Fruit fly (Drosophila melanogaster): ENCODE data around the gene Cox11.

Gene Cox11

dm6 chr2L:5496468-5497093 lies 30.2 kb upstream of the Cox11 start (continued):
- TF ChIP-seq toy (GFP tag; IDR thresholded peaks at IDR 0.05) (0 out of 2 replicates have a peak, but pooled peaks have one; percentile 11), CG18262 (tag; optimal IDR thresholded peaks at IDR 0.05) (peak; percentile 76), zen (tag; optimal IDR thresholded peaks at IDR 0.05) (peak; percentile 31), ERR (GFP tag; optimal IDR thresholded peaks at IDR 0.05) (no peak), Nf-YC (tag; optimal IDR thresholded peaks at IDR 0.05) (no peak), CG6813 (GFP tag; optimal IDR thresholded peaks at IDR 0.05) (peak; percentile 34), twi (tag; optimal IDR thresholded peaks at IDR 0.05) (peak; percentile 34), CG10959 (GFP tag; IDR thresholded peaks at IDR 0.05) (peak; percentile 54), sqz (GFP tag; optimal IDR thresholded peaks at IDR 0.05) (peak; percentile 19), CG15479 (GFP tag; optimal IDR thresholded peaks at IDR 0.05) (no peak), HLHmδ (GFP tag; optimal IDR thresholded peaks at IDR 0.05) (no peak), maf-S (GFP tag; optimal IDR thresholded peaks at IDR 0.05) (no peak), Sry-β (GFP tag; optimal IDR thresholded peaks at IDR 0.05) (no peak), CG14667 (GFP tag; IDR thresholded peaks at IDR 0.05) (peak; percentile 24; the same call in 1 of the 2 replicates), nerfin-2 (GFP tag; IDR thresholded peaks at IDR 0.05; ENCODE audit: partially characterized antibody) (no peak), Optix (GFP tag; IDR thresholded peaks at IDR 0.05) (peak; percentile 45; the same call in 1 of the 3 replicates), nau (GFP tag; optimal IDR thresholded peaks at IDR 0.05) (peak; percentile 22), Xbp1 (GFP tag; optimal IDR thresholded peaks at IDR 0.05) (peak; percentile 50), CG13775 (GFP tag; optimal IDR thresholded peaks at IDR 0.05) (peak; percentile 33), Dek (tag; optimal IDR thresholded peaks at IDR 0.05) (peak; percentile 36), CG15601 (tag; optimal IDR thresholded peaks at IDR 0.05) (peak; percentile 72), CG3995 (GFP tag; optimal IDR thresholded peaks at IDR 0.05) (no peak)

- TF ChIP-seq Xrp1 (GFP tag; IDR thresholded peaks at IDR 0.05), result peak; percentile 22; the same call in 1 of the 2 replicates
- no peak for TF ChIP-seq Dref (GFP tag; IDR thresholded peaks at IDR 0.05)
- peak; percentile 53; the same call in 1 of the 2 replicates for TF ChIP-seq CG11696 (GFP tag; IDR thresholded peaks at IDR 0.05)
These were observed 27.3 kb upstream of the Cox11 start for dm6 chr2L:5499458-5499857.

dm6 chr2L:5501335-5501734 lies 25.4 kb upstream of the Cox11 start:
- TF ChIP-seq chm (GFP tag; IDR thresholded peaks at IDR 0.05) (no peak), Abd-B (GFP tag; optimal IDR thresholded peaks at IDR 0.05) (no peak), CG18262 (tag; optimal IDR thresholded peaks at IDR 0.05) (no peak), trh (GFP tag; optimal IDR thresholded peaks at IDR 0.05) (no peak), cwo (GFP tag; optimal IDR thresholded peaks at IDR 0.05) (no peak), Hsf (GFP tag; optimal IDR thresholded peaks at IDR 0.05) (no peak), sens (GFP tag) (peak; percentile 65), CG2889 (GFP tag; IDR thresholded peaks at IDR 0.05) (no peak), CG16863 (GFP tag; optimal IDR thresholded peaks at IDR 0.05) (no peak), Jarid2 (GFP tag; optimal IDR thresholded peaks at IDR 0.05) (no peak), CG12155 (GFP tag; optimal IDR thresholded peaks at IDR 0.05) (no peak), slp2 (GFP tag; optimal IDR thresholded peaks at IDR 0.05) (no peak), NC2α (GFP tag; optimal IDR thresholded peaks at IDR 0.05) (no peak), row (GFP tag; IDR thresholded peaks at IDR 0.05) (no peak), corto (GFP tag; optimal IDR thresholded peaks at IDR 0.05) (peak; percentile 41), CG1603 (tag; optimal IDR thresholded peaks at IDR 0.05) (peak; percentile 1), gem (tag; optimal IDR thresholded peaks at IDR 0.05) (peak; percentile 14), CG11093 (GFP tag; IDR thresholded peaks at IDR 0.05) (no peak), Mrtf (GFP tag; IDR thresholded peaks at IDR 0.05) (no peak), crc (GFP tag; optimal IDR thresholded peaks at IDR 0.05) (no peak), CG14667 (GFP tag; IDR thresholded peaks at IDR 0.05) (0 out of 2 replicates have a peak, but pooled peaks have one; percentile 7), lbe (GFP tag; optimal IDR thresholded peaks at IDR 0.05) (peak; percentile 44), CG15479 (GFP tag; optimal IDR thresholded peaks at IDR 0.05) (no peak), CG6689 (GFP tag; IDR thresholded peaks at IDR 0.05) (no peak), Sry-δ (GFP tag; optimal IDR thresholded peaks at IDR 0.05) (no peak), CG31365 (tag; optimal IDR thresholded peaks at IDR 0.05) (no peak)

Measured in whole organism, embryonic.